Worm (Caenorhabditis elegans): ENCODE data around the gene asp-6.
A peak's percentile ranks its signal among the peaks of the same experiment; 100 is the strongest.

asp-6 gene

ce11 chrV:8239928-8240327 lies 28.8 kb downstream of the asp-6 start, which contains the start of gene C16D9.3:
C16D9.3 (minus strand) TSS chrV:8240028.
- TF ChIP-seq ztf-23 (GFP tag; IDR thresholded peaks at IDR 0.05) (no peak), flt-1 (GFP tag; IDR thresholded peaks at IDR 0.05) (no peak), med-1 (GFP tag; optimal IDR thresholded peaks at IDR 0.05; ENCODE audit: insufficient read depth) (no peak), T22C8.4 (GFP tag; IDR thresholded peaks at IDR 0.05) (no peak), klf-2 (GFP tag; conservative IDR thresholded peaks at IDR 0.05) (no peak), cog-1 (tag; optimal IDR thresholded peaks at IDR 0.05) (no peak), ztf-29 (GFP tag; IDR thresholded peaks at IDR 0.05) (no peak), tab-1 (GFP tag; IDR thresholded peaks at IDR 0.05) (no peak), ref-1 (GFP tag; conservative IDR thresholded peaks at IDR 0.05) (no peak)

ce11 chrV:8238290-8238689 lies 30.4 kb downstream of the asp-6 start, which contains the start of gene rol-3:
rol-3 (minus strand) TSS chrV:8238409.
- no peak for TF ChIP-seq ref-1 (GFP tag; conservative IDR thresholded peaks at IDR 0.05)
- no peak for TF ChIP-seq ztf-23 (GFP tag; IDR thresholded peaks at IDR 0.05)
- no peak for TF ChIP-seq ztf-29 (GFP tag; IDR thresholded peaks at IDR 0.05)
- no peak for TF ChIP-seq T22C8.4 (GFP tag; IDR thresholded peaks at IDR 0.05)
- no peak for TF ChIP-seq klf-2 (GFP tag; conservative IDR thresholded peaks at IDR 0.05)
- no peak for TF ChIP-seq cog-1 (tag; optimal IDR thresholded peaks at IDR 0.05)
- no peak for TF ChIP-seq flt-1 (GFP tag; IDR thresholded peaks at IDR 0.05)
- TF ChIP-seq med-1 (GFP tag; optimal IDR thresholded peaks at IDR 0.05; ENCODE audit: insufficient read depth), result no peak
- no peak for TF ChIP-seq tab-1 (GFP tag; IDR thresholded peaks at IDR 0.05)

ce11 chrV:8235331-8235730 lies 33.4 kb downstream of the asp-6 start:
- TF ChIP-seq ztf-23 (GFP tag; IDR thresholded peaks at IDR 0.05) (0 out of 2 replicates have a peak, but pooled peaks have one; percentile 45), med-1 (GFP tag; optimal IDR thresholded peaks at IDR 0.05; ENCODE audit: insufficient read depth) (no peak), T22C8.4 (GFP tag; IDR thresholded peaks at IDR 0.05) (0 out of 2 replicates have a peak, but pooled peaks have one; percentile 40), ref-1 (GFP tag; conservative IDR thresholded peaks at IDR 0.05) (peak; percentile 47), ztf-29 (GFP tag; IDR thresholded peaks at IDR 0.05) (peak; percentile 59; the same call in 1 of the 2 replicates), cog-1 (tag; optimal IDR thresholded peaks at IDR 0.05) (no peak), flt-1 (GFP tag; IDR thresholded peaks at IDR 0.05) (0 out of 2 replicates have a peak, but pooled peaks have one; percentile 68)

- TF ChIP-seq ref-1 (GFP tag; conservative IDR thresholded peaks at IDR 0.05) (no peak), ztf-29 (GFP tag; IDR thresholded peaks at IDR 0.05) (no peak), ztf-23 (GFP tag; IDR thresholded peaks at IDR 0.05) (peak; percentile 70; the same call in 1 of the 2 replicates), klf-2 (GFP tag; conservative IDR thresholded peaks at IDR 0.05) (no peak), cog-1 (tag; optimal IDR thresholded peaks at IDR 0.05) (no peak), T22C8.4 (GFP tag; IDR thresholded peaks at IDR 0.05) (0 out of 2 replicates have a peak, but pooled peaks have one; percentile 7), flt-1 (GFP tag; IDR thresholded peaks at IDR 0.05) (peak; percentile 60; the same call in 1 of the 2 replicates), med-1 (GFP tag; optimal IDR thresholded peaks at IDR 0.05; ENCODE audit: insufficient read depth) (no peak), tab-1 (GFP tag; IDR thresholded peaks at IDR 0.05) (peak; percentile 72; the same call in 1 of the 2 replicates)
These were observed 38.7 kb downstream of the asp-6 start for ce11 chrV:8230056-8230455.

ce11 chrV:8228712-8229119 lies 40.0 kb downstream of the asp-6 start:
- TF ChIP-seq T22C8.4 (GFP tag; IDR thresholded peaks at IDR 0.05) (no peak), ztf-23 (GFP tag; IDR thresholded peaks at IDR 0.05) (peak; percentile 58; the same call in 1 of the 2 replicates), flt-1 (GFP tag; IDR thresholded peaks at IDR 0.05) (peak; percentile 69; the same call in 1 of the 2 replicates), ztf-29 (GFP tag; IDR thresholded peaks at IDR 0.05) (no peak), cog-1 (tag; optimal IDR thresholded peaks at IDR 0.05) (peak; percentile 24)

- TF ChIP-seq klf-2 (GFP tag; conservative IDR thresholded peaks at IDR 0.05) (no peak), cog-1 (tag; optimal IDR thresholded peaks at IDR 0.05) (no peak), T22C8.4 (GFP tag; IDR thresholded peaks at IDR 0.05) (no peak), tab-1 (GFP tag; IDR thresholded peaks at IDR 0.05) (no peak), ztf-23 (GFP tag; IDR thresholded peaks at IDR 0.05) (no peak), med-1 (GFP tag; optimal IDR thresholded peaks at IDR 0.05; ENCODE audit: insufficient read depth) (no peak), ref-1 (GFP tag; conservative IDR thresholded peaks at IDR 0.05) (no peak), ztf-29 (GFP tag; IDR thresholded peaks at IDR 0.05) (no peak), flt-1 (GFP tag; IDR thresholded peaks at IDR 0.05) (no peak)
These were observed 41.9 kb downstream of the asp-6 start, which contains the start of gene K07C11.10 for ce11 chrV:8226812-8227211. K07C11.10 (minus strand) TSS chrV:8226912.

- no peak for TF ChIP-seq ztf-29 (GFP tag; IDR thresholded peaks at IDR 0.05)
- TF ChIP-seq cog-1 (tag; optimal IDR thresholded peaks at IDR 0.05), result no peak
- no peak for TF ChIP-seq ref-1 (GFP tag; conservative IDR thresholded peaks at IDR 0.05)
- no peak for TF ChIP-seq klf-2 (GFP tag; conservative IDR thresholded peaks at IDR 0.05)
- no peak for TF ChIP-seq T22C8.4 (GFP tag; IDR thresholded peaks at IDR 0.05)
- no peak for TF ChIP-seq tab-1 (GFP tag; IDR thresholded peaks at IDR 0.05)
- no peak for TF ChIP-seq ztf-23 (GFP tag; IDR thresholded peaks at IDR 0.05)
- TF ChIP-seq flt-1 (GFP tag; IDR thresholded peaks at IDR 0.05), result no peak
- no peak for TF ChIP-seq med-1 (GFP tag; optimal IDR thresholded peaks at IDR 0.05; ENCODE audit: insufficient read depth)
These were observed 44.1 kb downstream of the asp-6 start, which contains the start of gene pax-1 for ce11 chrV:8224634-8225033. pax-1 (plus strand) TSS chrV:8224934.

ce11 chrV:8223417-8223816 lies 45.3 kb downstream of the asp-6 start:
- no peak for TF ChIP-seq ztf-29 (GFP tag; IDR thresholded peaks at IDR 0.05)
- TF ChIP-seq tab-1 (GFP tag; IDR thresholded peaks at IDR 0.05), result no peak
- TF ChIP-seq flt-1 (GFP tag; IDR thresholded peaks at IDR 0.05), result no peak
- TF ChIP-seq ztf-23 (GFP tag; IDR thresholded peaks at IDR 0.05), result no peak
- no peak for TF ChIP-seq cog-1 (tag; optimal IDR thresholded peaks at IDR 0.05)
- TF ChIP-seq ref-1 (GFP tag; conservative IDR thresholded peaks at IDR 0.05), result no peak
- no peak for TF ChIP-seq med-1 (GFP tag; optimal IDR thresholded peaks at IDR 0.05; ENCODE audit: insufficient read depth)
- no peak for TF ChIP-seq klf-2 (GFP tag; conservative IDR thresholded peaks at IDR 0.05)
- TF ChIP-seq T22C8.4 (GFP tag; IDR thresholded peaks at IDR 0.05), result no peak

ce11 chrV:8221083-8221538 lies 47.6 kb downstream of the asp-6 start, which contains the start of the genes cogc-6 and air-1:
cogc-6 (minus strand) TSS chrV:8221316.
air-1 (plus strand) TSS chrV:8221488.
- TF ChIP-seq med-1 (GFP tag; optimal IDR thresholded peaks at IDR 0.05; ENCODE audit: insufficient read depth) (no peak), klf-2 (GFP tag; conservative IDR thresholded peaks at IDR 0.05) (no peak), T22C8.4 (GFP tag; IDR thresholded peaks at IDR 0.05) (no peak), ztf-29 (GFP tag; IDR thresholded peaks at IDR 0.05) (no peak), ref-1 (GFP tag; conservative IDR thresholded peaks at IDR 0.05) (no peak), tab-1 (GFP tag; IDR thresholded peaks at IDR 0.05) (no peak), cog-1 (tag; optimal IDR thresholded peaks at IDR 0.05) (no peak), flt-1 (GFP tag; IDR thresholded peaks at IDR 0.05) (no peak), ztf-23 (GFP tag; IDR thresholded peaks at IDR 0.05) (no peak)

All from whole organism, midembryonic.